Fruit fly (Drosophila melanogaster) whole organism, pupa: ENCODE measurements around the gene CG6299.

Experiments used
- CG10348 ChIP-seq: fragments of 200-800 bp; sonication (Bioruptor generic); IDR thresholded peaks from 2 replicates; pipeline ENCODE4 v1.3.6; 2022; ENCODE audit warnings: missing biosample characterization, missing genetic modification characterization
- CG12605 ChIP-seq: fragments of 200-800 bp; sonication (Bioruptor generic); IDR thresholded peaks from 2 replicates; pipeline ENCODE4 v1.3.6; 2022; ENCODE audit warnings: missing biosample characterization, missing genetic modification characterization
- EcR ChIP-seq: fragments of 200-800 bp; sonication (Bioruptor generic); optimal IDR thresholded peaks from 3 replicates; lab custom pipeline; 2019; ENCODE audit warnings: missing biosample characterization, missing genetic modification characterization, mild to moderate bottlenecking, moderate library complexity, missing genetic modification reagents
- Pif1A ChIP-seq: fragments of 200-800 bp; sonication (Bioruptor generic); optimal IDR thresholded peaks from 3 replicates; lab custom pipeline; 2016; ENCODE audit warnings: missing biosample characterization, missing genetic modification characterization
- Snoo ChIP-seq: fragments of 200-800 bp; sonication (Bioruptor generic); optimal IDR thresholded peaks from 3 replicates; lab custom pipeline; 2017; ENCODE audit warnings: missing biosample characterization, mild to moderate bottlenecking, missing genetic modification characterization, inconsistent platforms

DNA sequence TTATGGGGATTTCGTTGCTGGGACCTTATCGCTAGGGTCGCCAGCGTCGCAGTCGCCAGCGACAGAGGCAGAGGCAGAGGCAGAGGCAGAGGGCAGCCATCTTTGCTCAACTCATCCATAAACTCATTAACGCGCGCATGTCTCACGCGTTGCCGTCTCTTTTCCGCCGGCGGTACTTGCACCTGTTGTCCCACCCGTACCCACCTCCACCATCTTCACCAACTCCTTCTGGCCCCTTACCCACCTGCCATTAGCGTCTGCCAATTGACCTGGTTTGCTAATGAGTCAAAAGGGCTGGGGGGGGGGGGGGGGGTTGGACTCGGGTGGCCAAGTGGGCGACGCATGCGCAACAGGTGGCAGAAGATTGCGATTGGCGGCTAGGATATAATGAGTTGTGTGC lies 40.3 kb downstream of the CG6299 start:
- no peak for TF ChIP-seq CG12605 (GFP tag; lab: Robert Waterston, UW)
- no peak for TF ChIP-seq Pif1A (GFP tag; lab: Kevin White, UChicago)
- TF ChIP-seq CG10348 (GFP tag; lab: Robert Waterston, UW), result no peak
- no peak for TF ChIP-seq Snoo (tag; lab: Kevin White, UChicago)
- no peak for TF ChIP-seq EcR
